Worm (Caenorhabditis elegans): Measurements from ENCODE around the gene srp-1.

srp-1 gene

DNA sequence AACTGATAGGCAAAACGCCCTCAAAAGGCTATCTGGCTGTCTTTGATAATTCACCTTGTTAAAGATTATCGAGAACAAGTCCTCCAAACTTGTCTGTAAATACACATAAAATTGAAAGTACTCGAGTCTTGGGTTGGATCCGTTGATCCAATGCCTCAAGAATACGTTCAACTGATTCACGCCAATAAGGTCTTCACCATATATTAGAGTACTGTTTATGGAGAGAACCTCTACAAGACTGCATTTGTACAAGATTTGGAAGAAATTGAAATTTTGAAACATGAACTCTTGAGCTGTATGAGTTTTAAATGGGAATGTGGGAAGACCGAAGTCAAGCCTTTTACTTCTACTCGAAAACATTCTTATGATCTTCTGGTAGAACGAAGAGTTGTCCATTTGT lies 30.2 kb upstream of the srp-1 start:
- TF ChIP-seq pha-4 (tag; optimal IDR thresholded peaks at IDR 0.05) = no peak
- TF ChIP-seq M03D4.4 (tag; optimal IDR thresholded peaks at IDR 0.05) = no peak
- no peak for TF ChIP-seq lin-32 (GFP tag; optimal IDR thresholded peaks at IDR 0.05)
- TF ChIP-seq unc-120 (tag; optimal IDR thresholded peaks at IDR 0.05; ENCODE audit: poor library complexity, severe bottlenecking) = no peak
- TF ChIP-seq nhr-28 (tag; optimal IDR thresholded peaks at IDR 0.05) = no peak
- no peak for TF ChIP-seq lsy-2 (tag; optimal IDR thresholded peaks at IDR 0.05)
- no peak for TF ChIP-seq mls-2 (tag; optimal IDR thresholded peaks at IDR 0.05)
- no peak for TF ChIP-seq ham-2 (GFP tag; optimal IDR thresholded peaks at IDR 0.05)
- TF ChIP-seq hlh-1 (tag; optimal IDR thresholded peaks at IDR 0.05) = no peak
- TF ChIP-seq drap-1 (GFP tag; optimal IDR thresholded peaks at IDR 0.05) = no peak

DNA sequence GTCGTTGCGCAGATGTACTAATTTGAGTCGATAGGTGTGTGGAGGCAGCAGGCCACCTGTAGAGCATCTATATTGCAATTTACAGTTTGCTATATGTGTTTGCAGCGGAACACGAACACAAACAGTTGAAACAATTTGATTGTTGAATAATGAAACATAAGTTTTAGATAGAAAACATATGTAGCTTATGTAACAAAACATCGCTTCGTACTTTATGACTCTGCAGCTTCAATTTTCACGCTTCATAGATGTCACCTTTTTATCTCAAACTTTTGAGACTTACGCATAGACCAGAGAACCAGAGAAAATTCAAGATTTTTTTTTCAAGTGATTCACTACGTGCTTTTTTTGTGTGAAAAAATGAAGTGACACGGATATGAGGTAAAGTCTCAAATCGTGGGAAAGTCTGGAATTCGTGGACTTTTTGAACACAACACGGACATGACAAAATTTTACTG lies 29.2 kb upstream of the srp-1 start, which contains the start of gene fbxb-72:
TSS of gene fbxb-72 (minus strand) at position 58 of the 458 bp plus-strand sequence.
- TF ChIP-seq M03D4.4 (tag; optimal IDR thresholded peaks at IDR 0.05) = no peak
- TF ChIP-seq mls-2 (tag; optimal IDR thresholded peaks at IDR 0.05) = no peak
- TF ChIP-seq ztf-11 (tag; optimal IDR thresholded peaks at IDR 0.05) = no peak
- TF ChIP-seq ceh-43 (GFP tag; optimal IDR thresholded peaks at IDR 0.05) = no peak
- TF ChIP-seq unc-120 (tag; optimal IDR thresholded peaks at IDR 0.05; ENCODE audit: poor library complexity, severe bottlenecking) = no peak
- TF ChIP-seq nhr-237 (tag; optimal IDR thresholded peaks at IDR 0.05) = no peak
- peak; percentile 9 for TF ChIP-seq hlh-1 (tag; optimal IDR thresholded peaks at IDR 0.05)
- TF ChIP-seq flh-1 (GFP tag; optimal IDR thresholded peaks at IDR 0.05) = no peak
- TF ChIP-seq unc-39 (tag; optimal IDR thresholded peaks at IDR 0.05) = no peak
- no peak for TF ChIP-seq ham-2 (GFP tag; optimal IDR thresholded peaks at IDR 0.05)
- no peak for TF ChIP-seq lin-32 (GFP tag; optimal IDR thresholded peaks at IDR 0.05)
- TF ChIP-seq ceh-39 (tag; optimal IDR thresholded peaks at IDR 0.05) = peak; percentile 44
- peak; percentile 18 for TF ChIP-seq sptf-1 (tag; optimal IDR thresholded peaks at IDR 0.05)
- no peak for TF ChIP-seq sem-2 (GFP tag; optimal IDR thresholded peaks at IDR 0.05)
- no peak for TF ChIP-seq lin-13 (tag; optimal IDR thresholded peaks at IDR 0.05)

DNA sequence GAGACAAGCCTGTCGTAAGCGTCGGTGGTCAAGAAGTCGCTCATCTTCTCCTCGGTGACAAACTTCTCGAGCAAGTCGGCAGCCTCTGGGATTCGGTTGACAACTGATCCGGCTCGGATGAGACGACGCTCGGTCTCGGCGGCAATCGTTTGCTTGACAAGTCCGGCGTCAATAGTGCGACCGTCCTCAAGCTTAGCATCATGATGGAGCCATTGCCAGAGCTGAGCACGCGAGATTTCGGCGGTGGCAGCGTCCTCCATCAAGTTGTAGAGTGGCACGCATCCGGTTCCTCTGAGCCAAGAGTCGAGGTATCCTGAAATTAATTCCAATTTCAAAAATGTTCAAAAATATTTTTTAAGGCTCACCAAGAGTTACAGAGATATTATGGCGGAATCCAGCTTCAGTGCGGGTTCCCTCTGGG lies 28.6 kb upstream of the srp-1 start:
- TF ChIP-seq mls-2 (tag; optimal IDR thresholded peaks at IDR 0.05) = no peak
- no peak for TF ChIP-seq nhr-28 (tag; optimal IDR thresholded peaks at IDR 0.05)
- TF ChIP-seq nhr-76 (tag; optimal IDR thresholded peaks at IDR 0.05) = no peak
- TF ChIP-seq zip-8 (tag; optimal IDR thresholded peaks at IDR 0.05) = no peak
- TF ChIP-seq lin-13 (tag; optimal IDR thresholded peaks at IDR 0.05) = no peak
- no peak for TF ChIP-seq pha-4 (tag; optimal IDR thresholded peaks at IDR 0.05)
- no peak for TF ChIP-seq M03D4.4 (tag; optimal IDR thresholded peaks at IDR 0.05)
- TF ChIP-seq unc-120 (tag; optimal IDR thresholded peaks at IDR 0.05; ENCODE audit: poor library complexity, severe bottlenecking) = no peak
- no peak for TF ChIP-seq ham-2 (GFP tag; optimal IDR thresholded peaks at IDR 0.05)
- TF ChIP-seq elt-1 (tag; optimal IDR thresholded peaks at IDR 0.05; ENCODE audit: borderline replicate concordance, insufficient read depth) = no peak
- TF ChIP-seq sptf-1 (tag; optimal IDR thresholded peaks at IDR 0.05) = no peak
- TF ChIP-seq cnd-1 (tag; optimal IDR thresholded peaks at IDR 0.05) = no peak
- no peak for TF ChIP-seq hlh-1 (tag; optimal IDR thresholded peaks at IDR 0.05)
- no peak for TF ChIP-seq nhr-2 (tag; optimal IDR thresholded peaks at IDR 0.05)
- TF ChIP-seq mab-5 (tag; optimal IDR thresholded peaks at IDR 0.05) = no peak
- TF ChIP-seq snpc-4 (tag; optimal IDR thresholded peaks at IDR 0.05) = no peak
- no peak for TF ChIP-seq lsy-2 (tag; optimal IDR thresholded peaks at IDR 0.05)
- no peak for TF ChIP-seq nhr-237 (tag; optimal IDR thresholded peaks at IDR 0.05)

DNA sequence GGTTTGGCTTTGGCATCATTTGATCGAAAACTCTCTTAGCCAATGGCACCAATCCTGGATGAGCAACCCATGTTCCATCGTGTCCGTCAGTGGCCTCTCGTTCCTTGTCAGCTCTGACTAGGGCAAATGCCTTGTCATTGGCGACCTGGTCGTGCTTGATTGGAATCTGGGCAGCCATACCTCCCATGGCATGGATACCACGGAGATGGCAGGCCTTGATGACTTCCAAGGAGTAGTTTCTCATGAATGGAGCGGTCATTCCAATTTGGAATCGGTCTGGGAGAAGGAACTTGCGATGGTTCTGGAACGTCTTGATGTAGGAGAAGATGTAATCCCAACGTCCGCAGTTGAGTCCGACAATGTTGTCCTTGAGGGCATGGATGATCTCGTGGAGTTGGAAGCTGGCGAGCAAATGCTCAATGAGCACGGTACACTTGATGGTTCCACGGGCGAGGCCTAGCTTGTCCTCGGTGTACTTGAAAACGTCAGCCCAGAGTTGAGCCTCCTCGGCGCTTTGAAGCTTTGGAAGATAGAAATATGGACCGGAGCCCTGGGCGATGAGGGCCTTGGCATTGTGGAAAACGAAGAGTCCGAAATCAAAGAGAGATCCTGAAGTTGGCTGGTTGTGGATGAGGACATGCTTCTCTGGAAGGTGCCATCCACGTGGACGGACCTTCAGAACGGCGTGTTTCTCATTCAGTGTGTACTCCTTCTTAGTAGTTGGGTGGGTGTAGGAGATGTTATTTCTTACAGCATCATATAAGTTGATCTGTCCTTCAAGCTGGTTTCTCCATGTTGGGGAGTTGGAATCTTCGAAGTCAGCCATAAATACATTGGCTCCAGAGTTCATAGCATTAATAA lies 27.9 kb upstream of the srp-1 start:
- TF ChIP-seq elt-3 (tag; optimal IDR thresholded peaks at IDR 0.05) = no peak
- TF ChIP-seq hlh-1 (tag; optimal IDR thresholded peaks at IDR 0.05) = no peak
- no peak for TF ChIP-seq drap-1 (GFP tag; optimal IDR thresholded peaks at IDR 0.05)
- TF ChIP-seq nhr-12 (tag; optimal IDR thresholded peaks at IDR 0.05) = no peak
- no peak for TF ChIP-seq tbx-8 (GFP tag; optimal IDR thresholded peaks at IDR 0.05)

Data from whole organism, mixed stage, embryonic.